Worm (Caenorhabditis elegans) whole organism, mixed stage, embryonic: Measurements from ENCODE around the gene T14G11.1.

Source experiments
- M03D4.4 ChIP-seq: sonication (generic microtip); optimal IDR thresholded peaks from 2 replicates; lab custom pipeline; 2017; ENCODE audit warnings: mild to moderate bottlenecking, missing genetic modification characterization, missing compliant biosample characterization
- elt-1 ChIP-seq: sonication (generic microtip); optimal IDR thresholded peaks from 2 replicates; lab custom pipeline; 2017; ENCODE audit warnings: missing genetic modification characterization, mild to moderate bottlenecking, missing compliant biosample characterization, antibody characterized with exemption, moderate library complexity, borderline replicate concordance; ENCODE audit not compliant: insufficient read depth
- lsy-2 ChIP-seq: fragments of 150-350 bp; optimal IDR thresholded peaks from 2 replicates; lab custom pipeline; 2014; ENCODE audit warnings: missing biosample characterization, missing genetic modification characterization
- mep-1 ChIP-seq: fragments of 150-350 bp; optimal IDR thresholded peaks from 2 replicates; lab custom pipeline; 2017; ENCODE audit warnings: missing biosample characterization, missing genetic modification reagents, missing genetic modification characterization, inconsistent platforms
- nhr-12 ChIP-seq: fragments of 150-350 bp; optimal IDR thresholded peaks from 2 replicates; lab custom pipeline; 2014; ENCODE audit warnings: missing biosample characterization, missing genetic modification characterization
- nhr-237 ChIP-seq: fragments of 150-350 bp; optimal IDR thresholded peaks from 2 replicates; lab custom pipeline; 2014; ENCODE audit warnings: missing biosample characterization, missing genetic modification characterization
- nhr-76 ChIP-seq: sonication (generic microtip); optimal IDR thresholded peaks from 2 replicates; lab custom pipeline; 2017; ENCODE audit warnings: missing biosample characterization, missing genetic modification characterization
- pha-4 ChIP-seq: fragments of 150-350 bp; optimal IDR thresholded peaks from 2 replicates; lab custom pipeline; 2018; ENCODE audit warnings: missing biosample characterization, missing genetic modification reagents, missing genetic modification characterization
- snpc-4 ChIP-seq: fragments of 150-350 bp; optimal IDR thresholded peaks from 2 replicates; lab custom pipeline; 2014; ENCODE audit warnings: missing biosample characterization, missing genetic modification characterization
- unc-120 ChIP-seq: sonication (generic microtip); optimal IDR thresholded peaks from 2 replicates; lab custom pipeline; 2017; ENCODE audit warnings: missing genetic modification characterization, missing compliant biosample characterization; ENCODE audit not compliant: poor library complexity, severe bottlenecking
- unc-62 ChIP-seq: fragments of 150-350 bp; optimal IDR thresholded peaks from 2 replicates; lab custom pipeline; 2014; ENCODE audit warnings: missing biosample characterization, missing genetic modification reagents, missing genetic modification characterization

ce11 chrX:2698197-2698800 is 9.5 kb downstream of the T14G11.1 start:
- no peak for TF ChIP-seq nhr-12
- TF ChIP-seq lsy-2 (tag; lab: Kevin White, UChicago), result no peak
- TF ChIP-seq nhr-237 (tag; lab: Kevin White, UChicago), result no peak
- no peak for TF ChIP-seq unc-62 (GFP tag; lab: Kevin White, UChicago)
- no peak for TF ChIP-seq pha-4 (tag; lab: Kevin White, UChicago)
- TF ChIP-seq unc-120 (tag; lab: Kevin White, UChicago), result no peak
- no peak for TF ChIP-seq nhr-76 (tag; lab: Kevin White, UChicago)
- TF ChIP-seq elt-1 (tag; lab: Kevin White, UChicago), result no peak
- no peak for TF ChIP-seq mep-1 (tag; lab: Kevin White, UChicago)
- TF ChIP-seq snpc-4, result no peak
- TF ChIP-seq M03D4.4 (tag; lab: Kevin White, UChicago), result no peak
